Worm (Caenorhabditis elegans): ENCODE results near the gene str-25.

str-25 gene

DNA sequence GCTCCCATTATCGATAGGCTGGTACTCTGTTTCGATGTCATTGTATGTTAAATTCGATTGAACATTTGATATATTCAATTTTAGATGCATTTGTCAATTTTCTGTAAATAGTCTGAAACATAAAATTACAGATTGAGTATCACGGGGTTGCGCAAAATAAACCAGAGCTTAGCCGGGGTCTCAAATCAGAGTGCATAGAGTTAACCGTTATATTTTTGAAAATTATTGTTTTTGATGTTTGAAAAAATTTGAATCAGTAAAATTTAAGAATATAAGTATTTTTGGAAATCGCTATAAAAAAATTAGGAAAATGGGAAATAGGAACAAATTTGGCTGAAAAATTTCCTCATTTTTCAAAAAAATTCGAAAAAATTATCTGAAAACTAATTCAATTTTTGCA is 44.1 kb downstream of the str-25 start, which contains the start of gene F10A3.17:
Gene F10A3.17 (minus strand): TSS at position 101 of the 400 bp plus-strand sequence.
- TF ChIP-seq zip-8 (tag; optimal IDR thresholded peaks at IDR 0.05), result no peak
- TF ChIP-seq elt-3 (tag; optimal IDR thresholded peaks at IDR 0.05), result no peak
- no peak for TF ChIP-seq pha-4 (tag; optimal IDR thresholded peaks at IDR 0.05)
- no peak for TF ChIP-seq ham-2 (GFP tag; optimal IDR thresholded peaks at IDR 0.05)
- TF ChIP-seq cnd-1 (tag; optimal IDR thresholded peaks at IDR 0.05), result no peak
- no peak for TF ChIP-seq nhr-2 (tag; optimal IDR thresholded peaks at IDR 0.05)
- no peak for TF ChIP-seq nhr-237 (tag; optimal IDR thresholded peaks at IDR 0.05)
- no peak for TF ChIP-seq tbx-8 (GFP tag; optimal IDR thresholded peaks at IDR 0.05)
- TF ChIP-seq nhr-76 (tag; optimal IDR thresholded peaks at IDR 0.05), result no peak
- TF ChIP-seq unc-62 (GFP tag; optimal IDR thresholded peaks at IDR 0.05), result no peak
- TF ChIP-seq elt-1 (tag; optimal IDR thresholded peaks at IDR 0.05; ENCODE audit: borderline replicate concordance, insufficient read depth), result no peak
- no peak for TF ChIP-seq mls-2 (tag; optimal IDR thresholded peaks at IDR 0.05)
- TF ChIP-seq sem-2 (GFP tag; optimal IDR thresholded peaks at IDR 0.05), result no peak
- TF ChIP-seq bed-3 (GFP tag; optimal IDR thresholded peaks at IDR 0.05), result no peak
- no peak for TF ChIP-seq nhr-28 (tag; optimal IDR thresholded peaks at IDR 0.05)
- no peak for TF ChIP-seq M03D4.4 (tag; optimal IDR thresholded peaks at IDR 0.05)

DNA sequence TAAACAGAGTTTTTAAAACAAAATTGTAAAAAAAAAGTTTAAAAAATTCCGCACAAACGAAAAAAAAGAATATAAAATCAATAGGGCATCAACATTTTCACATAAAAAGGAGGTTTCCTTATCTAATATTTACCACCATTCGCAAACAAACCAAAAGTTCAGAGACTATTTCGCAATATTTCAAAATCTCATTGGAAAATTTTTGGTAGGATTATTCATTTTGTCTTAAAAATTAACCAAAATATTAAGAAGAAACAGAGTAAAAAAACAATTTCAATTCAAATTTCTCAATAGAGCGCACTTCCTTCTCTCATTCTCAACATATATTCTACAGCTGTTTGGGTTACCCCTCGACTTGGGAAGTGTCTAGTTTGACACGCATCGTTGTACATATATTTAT is 44.6 kb downstream of the str-25 start:
- TF ChIP-seq lin-32 (GFP tag; optimal IDR thresholded peaks at IDR 0.05) (no peak), mls-2 (tag; optimal IDR thresholded peaks at IDR 0.05) (no peak), lin-13 (tag; optimal IDR thresholded peaks at IDR 0.05) (no peak), nhr-76 (tag; optimal IDR thresholded peaks at IDR 0.05) (no peak), ces-1 (GFP tag; optimal IDR thresholded peaks at IDR 0.05) (no peak), sem-2 (GFP tag; optimal IDR thresholded peaks at IDR 0.05) (no peak), elt-1 (tag; optimal IDR thresholded peaks at IDR 0.05; ENCODE audit: borderline replicate concordance, insufficient read depth) (no peak), pha-4 (tag; optimal IDR thresholded peaks at IDR 0.05) (no peak), cnd-1 (tag; optimal IDR thresholded peaks at IDR 0.05) (no peak), hlh-1 (tag; optimal IDR thresholded peaks at IDR 0.05) (no peak), nhr-28 (tag; optimal IDR thresholded peaks at IDR 0.05) (no peak), mab-5 (tag; optimal IDR thresholded peaks at IDR 0.05) (no peak), nhr-2 (tag; optimal IDR thresholded peaks at IDR 0.05) (no peak), ceh-83 (GFP tag; optimal IDR thresholded peaks at IDR 0.05) (no peak), drap-1 (GFP tag; optimal IDR thresholded peaks at IDR 0.05) (no peak), ceh-43 (GFP tag; optimal IDR thresholded peaks at IDR 0.05) (no peak), mep-1 (tag; optimal IDR thresholded peaks at IDR 0.05) (no peak), sptf-1 (tag; optimal IDR thresholded peaks at IDR 0.05) (no peak), nhr-237 (tag; optimal IDR thresholded peaks at IDR 0.05) (no peak)

DNA sequence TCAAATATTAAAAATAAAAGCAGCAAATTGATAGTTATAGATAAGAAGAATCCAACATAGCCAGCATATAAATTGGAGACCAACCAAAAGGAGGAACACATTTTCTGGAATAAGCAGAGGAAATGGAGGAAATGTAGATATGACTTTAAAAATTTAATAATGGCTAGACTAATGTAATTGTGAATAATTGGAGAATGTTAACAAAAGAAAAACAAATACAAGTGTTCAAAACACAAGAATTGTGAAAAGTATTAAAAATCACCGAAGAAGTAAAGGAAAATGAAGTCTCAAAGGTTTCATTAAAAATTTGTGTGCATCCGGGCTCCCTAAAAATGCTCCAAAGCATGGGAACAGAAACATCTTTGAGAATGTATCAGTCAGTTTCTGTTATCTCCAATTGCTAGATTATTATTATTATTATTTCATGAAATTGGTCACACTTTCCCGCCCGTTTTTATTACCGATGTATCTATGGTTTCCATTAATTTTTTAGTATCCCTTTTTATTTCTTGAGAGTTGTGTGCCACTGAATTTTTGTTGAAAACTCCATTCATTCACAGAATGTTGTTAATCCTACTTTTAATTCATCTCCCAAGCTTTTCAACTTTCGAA is 46.7 kb downstream of the str-25 start, which contains the start of the genes str-109 and F10A3.11:
Gene str-109 (minus strand): TSS at position 101 of the 612 bp plus-strand sequence.
Gene F10A3.11 (plus strand): TSS at position 562 of the 612 bp plus-strand sequence.
- TF ChIP-seq nhr-76 (tag; optimal IDR thresholded peaks at IDR 0.05), result no peak
- no peak for TF ChIP-seq blmp-1 (tag; optimal IDR thresholded peaks at IDR 0.05)
- TF ChIP-seq ceh-83 (GFP tag; optimal IDR thresholded peaks at IDR 0.05), result no peak
- TF ChIP-seq lin-32 (GFP tag; optimal IDR thresholded peaks at IDR 0.05), result no peak
- TF ChIP-seq nhr-2 (tag; optimal IDR thresholded peaks at IDR 0.05), result no peak
- no peak for TF ChIP-seq nhr-28 (tag; optimal IDR thresholded peaks at IDR 0.05)
- no peak for TF ChIP-seq mab-5 (tag; optimal IDR thresholded peaks at IDR 0.05)
- TF ChIP-seq mep-1 (tag; optimal IDR thresholded peaks at IDR 0.05), result no peak
- TF ChIP-seq unc-120 (tag; optimal IDR thresholded peaks at IDR 0.05; ENCODE audit: poor library complexity, severe bottlenecking), result no peak
- TF ChIP-seq unc-62 (GFP tag; optimal IDR thresholded peaks at IDR 0.05), result no peak
- TF ChIP-seq lin-13 (tag; optimal IDR thresholded peaks at IDR 0.05), result no peak
- TF ChIP-seq ztf-11 (tag; optimal IDR thresholded peaks at IDR 0.05), result no peak
- TF ChIP-seq sptf-1 (tag; optimal IDR thresholded peaks at IDR 0.05), result no peak
- TF ChIP-seq pha-4 (tag; optimal IDR thresholded peaks at IDR 0.05), result no peak
- no peak for TF ChIP-seq tbx-8 (GFP tag; optimal IDR thresholded peaks at IDR 0.05)
- TF ChIP-seq flh-1 (GFP tag; optimal IDR thresholded peaks at IDR 0.05), result no peak
- TF ChIP-seq cnd-1 (tag; optimal IDR thresholded peaks at IDR 0.05), result no peak
- TF ChIP-seq nhr-12 (tag; optimal IDR thresholded peaks at IDR 0.05), result no peak
- TF ChIP-seq hlh-1 (tag; optimal IDR thresholded peaks at IDR 0.05), result no peak

DNA sequence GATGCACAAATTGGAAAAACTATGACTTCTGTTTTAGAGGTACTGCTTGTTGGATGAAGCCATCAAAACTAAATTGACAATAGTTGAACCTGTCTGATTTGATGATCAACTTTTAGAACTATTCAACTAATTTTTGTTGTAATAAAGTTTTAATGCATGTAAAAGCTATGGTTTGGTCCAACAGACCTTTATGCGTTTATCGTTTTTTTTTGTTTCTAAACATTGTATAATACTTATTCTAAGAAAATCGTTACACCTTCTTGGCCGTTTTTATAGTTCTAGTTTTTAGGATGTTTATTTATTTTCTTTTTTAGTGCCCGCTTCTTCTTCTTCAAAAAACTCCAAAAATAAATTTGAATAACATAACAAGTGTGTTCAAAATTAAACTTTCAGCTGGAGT is 48.2 kb downstream of the str-25 start, which contains the start of gene F10A3.12:
Gene F10A3.12 (plus strand): TSS at position 301 of the 400 bp plus-strand sequence.
- TF ChIP-seq nhr-76 (tag; optimal IDR thresholded peaks at IDR 0.05), result no peak
- no peak for TF ChIP-seq flh-1 (GFP tag; optimal IDR thresholded peaks at IDR 0.05)
- no peak for TF ChIP-seq snpc-4 (tag; optimal IDR thresholded peaks at IDR 0.05)
- no peak for TF ChIP-seq unc-62 (GFP tag; optimal IDR thresholded peaks at IDR 0.05)
- TF ChIP-seq drap-1 (GFP tag; optimal IDR thresholded peaks at IDR 0.05), result no peak
- no peak for TF ChIP-seq ceh-83 (GFP tag; optimal IDR thresholded peaks at IDR 0.05)
- TF ChIP-seq elt-3 (tag; optimal IDR thresholded peaks at IDR 0.05), result no peak
- TF ChIP-seq elt-1 (tag; optimal IDR thresholded peaks at IDR 0.05; ENCODE audit: borderline replicate concordance, insufficient read depth), result no peak
- TF ChIP-seq mep-1 (tag; optimal IDR thresholded peaks at IDR 0.05), result no peak
- TF ChIP-seq pha-4 (tag; optimal IDR thresholded peaks at IDR 0.05), result no peak
- no peak for TF ChIP-seq ceh-43 (GFP tag; optimal IDR thresholded peaks at IDR 0.05)
- no peak for TF ChIP-seq zip-8 (tag; optimal IDR thresholded peaks at IDR 0.05)
- TF ChIP-seq mls-2 (tag; optimal IDR thresholded peaks at IDR 0.05), result no peak
- TF ChIP-seq ztf-11 (tag; optimal IDR thresholded peaks at IDR 0.05), result no peak
- no peak for TF ChIP-seq M03D4.4 (tag; optimal IDR thresholded peaks at IDR 0.05)
- TF ChIP-seq nhr-237 (tag; optimal IDR thresholded peaks at IDR 0.05), result no peak
- no peak for TF ChIP-seq lsy-2 (tag; optimal IDR thresholded peaks at IDR 0.05)
- TF ChIP-seq hlh-1 (tag; optimal IDR thresholded peaks at IDR 0.05), result no peak
- no peak for TF ChIP-seq unc-39 (tag; optimal IDR thresholded peaks at IDR 0.05)
- TF ChIP-seq bed-3 (GFP tag; optimal IDR thresholded peaks at IDR 0.05), result no peak
